Worm (Caenorhabditis elegans): ENCODE results near the gene cccp-1.
A peak's percentile ranks its signal among the peaks of the same experiment; 100 is the strongest.

cccp-1 gene

DNA sequence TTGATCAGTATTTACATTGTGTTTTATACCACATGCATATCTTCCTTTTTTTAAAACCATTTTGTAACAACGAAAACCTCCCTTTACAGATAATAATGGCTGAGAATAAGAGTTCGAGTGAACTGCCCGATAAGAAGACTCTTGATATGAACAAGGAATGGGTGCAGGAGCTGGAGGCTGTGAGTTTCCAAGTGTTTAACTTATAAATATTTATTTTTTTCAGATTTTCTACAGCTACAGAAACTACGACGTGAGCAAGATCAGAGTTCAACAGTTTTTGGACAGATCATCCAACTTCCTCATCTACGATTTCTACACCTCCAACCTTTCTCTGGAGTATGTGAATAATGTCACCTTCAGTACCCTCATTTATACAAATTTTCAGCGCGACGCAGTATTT lies 23.8 kb downstream of the cccp-1 start, which contains the start of gene herd-1:
Gene herd-1, plus strand, starts transcription at position 90 of the 400 bp plus-strand sequence.
- TF ChIP-seq egl-18 (GFP tag; IDR thresholded peaks at IDR 0.05): no peak
- TF ChIP-seq Y53G8AR.9 (GFP tag; conservative IDR thresholded peaks at IDR 0.05): 0 out of 2 replicates have a peak, but pooled peaks have one; percentile 49
- TF ChIP-seq nhr-120 (GFP tag; IDR thresholded peaks at IDR 0.05): no peak
- no peak for TF ChIP-seq fkh-3 (tag; optimal IDR thresholded peaks at IDR 0.05)
- TF ChIP-seq Y56A3A.18 (GFP tag; IDR thresholded peaks at IDR 0.05): no peak
- peak; percentile 21; the same call in 1 of the 2 replicates for TF ChIP-seq hmg-1.2 (GFP tag; IDR thresholded peaks at IDR 0.05)
- no peak for TF ChIP-seq hlh-12 (tag; optimal IDR thresholded peaks at IDR 0.05)
- no peak for TF ChIP-seq C06A6.2 (GFP tag; conservative IDR thresholded peaks at IDR 0.05)
- TF ChIP-seq nfya-1 (tag; optimal IDR thresholded peaks at IDR 0.05; ENCODE audit: borderline replicate concordance, insufficient read depth): no peak
- TF ChIP-seq madf-8 (GFP tag; conservative IDR thresholded peaks at IDR 0.05): no peak
- TF ChIP-seq K12H6.12 (tag; optimal IDR thresholded peaks at IDR 0.05): no peak
- TF ChIP-seq atf-7 (tag; optimal IDR thresholded peaks at IDR 0.05): no peak
- TF ChIP-seq rpc-1 (optimal IDR thresholded peaks at IDR 0.05): no peak
- TF ChIP-seq rpc-1 (tag; optimal IDR thresholded peaks at IDR 0.05): no peak
- TF ChIP-seq F39B2.1 (GFP tag; IDR thresholded peaks at IDR 0.05): no peak
- no peak for TF ChIP-seq bed-1 (GFP tag; IDR thresholded peaks at IDR 0.05)
- TF ChIP-seq B0019.2 (GFP tag; conservative IDR thresholded peaks at IDR 0.05): no peak
- TF ChIP-seq lin-35 (GFP tag; optimal IDR thresholded peaks at IDR 0.05): no peak
- no peak for TF ChIP-seq lsy-27 (tag; optimal IDR thresholded peaks at IDR 0.05; ENCODE audit: borderline replicate concordance, insufficient read depth)
- TF ChIP-seq cebp-1 (GFP tag; IDR thresholded peaks at IDR 0.05): no peak
- peak; percentile 56 for TF ChIP-seq cebp-1 (tag; optimal IDR thresholded peaks at IDR 0.05)
- TF ChIP-seq attf-6 (GFP tag; IDR thresholded peaks at IDR 0.05): peak; percentile 69
- no peak for TF ChIP-seq lag-1 (GFP tag; IDR thresholded peaks at IDR 0.05)
- TF ChIP-seq snpc-4 (GFP tag; optimal IDR thresholded peaks at IDR 0.05): no peak
- TF ChIP-seq snpc-4 (tag; optimal IDR thresholded peaks at IDR 0.05): no peak
- TF ChIP-seq D2030.7 (GFP tag; IDR thresholded peaks at IDR 0.05): peak; percentile 30; the same call in 1 of the 2 replicates
- no peak for TF ChIP-seq hlh-26 (GFP tag; conservative IDR thresholded peaks at IDR 0.05)
- no peak for TF ChIP-seq ztf-22 (GFP tag; optimal IDR thresholded peaks at IDR 0.05)
- no peak for TF ChIP-seq akir-1 (GFP tag; optimal IDR thresholded peaks at IDR 0.05)
- no peak for TF ChIP-seq F10E7.11 (tag; optimal IDR thresholded peaks at IDR 0.05)
- no peak for TF ChIP-seq Y53F4B.3 (GFP tag; IDR thresholded peaks at IDR 0.05)
- no peak for TF ChIP-seq mel-28 (tag; optimal IDR thresholded peaks at IDR 0.05; ENCODE audit: borderline replicate concordance)
- no peak for TF ChIP-seq F23B12.7 (tag; optimal IDR thresholded peaks at IDR 0.05; ENCODE audit: insufficient read depth)
- no peak for TF ChIP-seq F22D6.2 (tag; optimal IDR thresholded peaks at IDR 0.05)
- no peak for TF ChIP-seq dpl-1 (GFP tag; optimal IDR thresholded peaks at IDR 0.05)
- TF ChIP-seq ceh-79 (tag; optimal IDR thresholded peaks at IDR 0.05): no peak
- TF ChIP-seq dpff-1 (tag; optimal IDR thresholded peaks at IDR 0.05): no peak
- TF ChIP-seq ceh-27 (GFP tag; optimal IDR thresholded peaks at IDR 0.05): peak; percentile 7
- 0 out of 2 replicates have a peak, but pooled peaks have one; percentile 37 for TF ChIP-seq aptf-3 (GFP tag; IDR thresholded peaks at IDR 0.05)
- no peak for TF ChIP-seq gei-17 (GFP tag; optimal IDR thresholded peaks at IDR 0.05)
- TF ChIP-seq lin-26 (GFP tag; IDR thresholded peaks at IDR 0.05): peak; percentile 50; the same call in 1 of the 2 replicates
- no peak for TF ChIP-seq zfh-2 (GFP tag; conservative IDR thresholded peaks at IDR 0.05)
- TF ChIP-seq sea-2 (GFP tag; IDR thresholded peaks at IDR 0.05): no peak
- TF ChIP-seq mxl-1 (tag; optimal IDR thresholded peaks at IDR 0.05): peak; percentile 65
- peak; percentile 1 for TF ChIP-seq snpc-1.3 (tag; optimal IDR thresholded peaks at IDR 0.05; ENCODE audit: insufficient read depth)
- TF ChIP-seq B0035.1 (tag; optimal IDR thresholded peaks at IDR 0.05): no peak
- TF ChIP-seq Y95B8A.8 (GFP tag; IDR thresholded peaks at IDR 0.05): peak; percentile 76; the same call in 1 of the 2 replicates
- TF ChIP-seq egrh-3 (GFP tag; IDR thresholded peaks at IDR 0.05): peak; percentile 30; the same call in 1 of the 2 replicates
- no peak for TF ChIP-seq unc-62 (GFP tag; optimal IDR thresholded peaks at IDR 0.05)
